Fruit fly (Drosophila melanogaster) whole organism, embryonic: Measurements from ENCODE around the gene ppk.
A peak's percentile ranks its signal among the peaks of the same experiment; 100 is the strongest.

ENCODE experiments used
- CG10654 ChIP-seq: fragments of 200-800 bp; sonication (Bioruptor generic); optimal IDR thresholded peaks from 2 replicates; lab custom pipeline; 2016; ENCODE audit warnings: missing biosample characterization, missing genetic modification characterization
- CG13775 ChIP-seq: fragments of 200-800 bp; sonication (Bioruptor generic); optimal IDR thresholded peaks from 3 replicates; lab custom pipeline; 2017; ENCODE audit warnings: missing biosample characterization, mild to moderate bottlenecking, missing genetic modification characterization
- CG14014 ChIP-seq: fragments of 200-800 bp; sonication (Bioruptor generic); IDR thresholded peaks from 2 replicates; pipeline ENCODE4 v1.3.6; 2022; ENCODE audit warnings: missing biosample characterization, missing genetic modification characterization
- CG14441 ChIP-seq: fragments of 200-800 bp; sonication (Bioruptor generic); IDR thresholded peaks from 2 replicates; pipeline ENCODE4 v1.3.6; 2022; ENCODE audit warnings: missing biosample characterization, missing genetic modification characterization
- CG17612 ChIP-seq: fragments of 200-800 bp; sonication (Bioruptor generic); IDR thresholded peaks from 2 replicates; pipeline ENCODE4 v1.3.6; 2022; ENCODE audit warnings: missing biosample characterization, missing genetic modification characterization
- CG5180 ChIP-seq: fragments of 200-800 bp; sonication (Bioruptor generic); optimal IDR thresholded peaks from 3 replicates; lab custom pipeline; 2017; ENCODE audit warnings: missing biosample characterization, missing genetic modification characterization, mild to moderate bottlenecking, moderate library complexity, missing genetic modification reagents
- CG6689 ChIP-seq: fragments of 200-800 bp; sonication (Bioruptor generic); IDR thresholded peaks from 2 replicates; pipeline ENCODE4 v1.3.6; 2022; ENCODE audit warnings: missing biosample characterization, missing genetic modification characterization
- CG7928 ChIP-seq: fragments of 200-800 bp; sonication (Bioruptor generic); optimal IDR thresholded peaks from 2 replicates; lab custom pipeline; 2017; ENCODE audit warnings: missing biosample characterization, mild to moderate bottlenecking, missing genetic modification characterization
- Dip2 ChIP-seq: fragments of 200-800 bp; sonication (Bioruptor generic); IDR thresholded peaks from 2 replicates; pipeline ENCODE4 v1.3.6; 2022; ENCODE audit warnings: missing biosample characterization, missing genetic modification characterization
- Gsc ChIP-seq: fragments of 200-800 bp; sonication (Bioruptor generic); IDR thresholded peaks from 2 replicates; pipeline ENCODE4 v1.3.6; 2022; ENCODE audit warnings: missing biosample characterization, missing genetic modification characterization
- Sox100B ChIP-seq: fragments of 200-800 bp; sonication (Bioruptor generic); optimal IDR thresholded peaks from 3 replicates; lab custom pipeline; 2018; ENCODE audit warnings: missing biosample characterization, mild to moderate bottlenecking, missing genetic modification characterization
- dysf ChIP-seq: fragments of 200-800 bp; sonication (Bioruptor generic); IDR thresholded peaks from 3 replicates; pipeline ENCODE4 v1.3.6; 2022; ENCODE audit warnings: missing biosample characterization, missing genetic modification characterization
- h ChIP-seq: fragments of >200 bp; optimal IDR thresholded peaks from 2 replicates; lab custom pipeline; 2017
- repo ChIP-seq: fragments of 200-800 bp; sonication (Bioruptor generic); optimal IDR thresholded peaks from 2 replicates; lab custom pipeline; 2016; ENCODE audit warnings: missing biosample characterization, missing genetic modification characterization

DNA sequence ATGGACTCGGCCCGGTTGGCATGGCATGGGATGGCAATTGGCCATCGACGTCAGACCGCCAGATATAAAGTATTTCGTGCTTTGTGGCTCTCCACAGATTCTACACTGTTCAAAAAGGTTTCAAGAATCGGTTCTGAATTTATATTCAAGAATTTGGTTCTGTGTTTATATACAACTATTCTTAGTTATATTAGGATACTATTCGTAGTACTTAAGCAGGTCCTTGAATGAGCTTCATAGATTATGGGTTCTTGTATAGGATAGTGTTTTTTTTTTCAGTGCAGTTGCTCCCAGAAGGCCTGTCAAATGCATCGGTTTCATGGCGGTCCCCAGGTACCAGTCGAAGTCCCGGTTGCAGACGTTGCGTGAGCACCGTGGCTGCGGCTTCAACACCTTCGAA is 5.5 kb upstream of the ppk start:
- TF ChIP-seq Dip2 (GFP tag; lab: Robert Waterston, UW) (no peak), CG6689 (GFP tag; lab: Robert Waterston, UW) (no peak), CG7928 (no peak), CG5180 (GFP tag; lab: Kevin White, UChicago) (no peak), CG14014 (GFP tag; lab: Robert Waterston, UW) (no peak), CG13775 (GFP tag; lab: Kevin White, UChicago) (peak; percentile 1), CG17612 (GFP tag; lab: Robert Waterston, UW) (no peak), h (lab: Kevin White, UChicago) (no peak), CG10654 (GFP tag; lab: Kevin White, UChicago) (no peak), repo (GFP tag; lab: Kevin White, UChicago) (no peak), dysf (GFP tag; lab: Robert Waterston, UW) (no peak), CG14441 (GFP tag; lab: Robert Waterston, UW) (no peak), Gsc (GFP tag; lab: Robert Waterston, UW) (no peak), Sox100B (no peak)
